Worm (Caenorhabditis elegans) whole organism, late embryonic: Measurements from ENCODE around the gene far-6.

Experiments used
- ama-1 ChIP-seq: fragments of 150-350 bp; optimal IDR thresholded peaks from 2 replicates; lab custom pipeline; 2014
- ceh-18 ChIP-seq: sonication (generic microtip); optimal IDR thresholded peaks from 2 replicates; lab custom pipeline; 2016; ENCODE audit warnings: missing genetic modification characterization, missing compliant biosample characterization
- ceh-19 ChIP-seq: fragments of 200-800 bp; sonication (Bioruptor generic); optimal IDR thresholded peaks from 2 replicates; lab custom pipeline; 2018; ENCODE audit warnings: mild to moderate bottlenecking, missing genetic modification characterization, missing compliant biosample characterization
- ceh-34 ChIP-seq: sonication (generic microtip); optimal IDR thresholded peaks from 2 replicates; lab custom pipeline; 2016; ENCODE audit warnings: mild to moderate bottlenecking, missing genetic modification characterization, missing compliant biosample characterization
- che-1 ChIP-seq: sonication (generic microtip); optimal IDR thresholded peaks from 2 replicates; lab custom pipeline; 2016; ENCODE audit warnings: mild to moderate bottlenecking, missing genetic modification characterization, missing compliant biosample characterization
- elt-2 ChIP-seq: sonication (generic microtip); optimal IDR thresholded peaks from 2 replicates; lab custom pipeline; 2016; ENCODE audit warnings: missing genetic modification reagents, missing genetic modification characterization, missing compliant biosample characterization
- fax-1 ChIP-seq: sonication (generic microtip); optimal IDR thresholded peaks from 2 replicates; lab custom pipeline; 2016; ENCODE audit warnings: missing genotype, missing genetic modification characterization, missing compliant biosample characterization
- fkh-10 ChIP-seq: fragments of 150-350 bp; optimal IDR thresholded peaks from 2 replicates; lab custom pipeline; 2014; ENCODE audit warnings: missing biosample characterization, missing genetic modification reagents, missing genetic modification characterization
- lin-11 ChIP-seq: fragments of 200-800 bp; sonication (Bioruptor generic); optimal IDR thresholded peaks from 2 replicates; lab custom pipeline; 2018; ENCODE audit warnings: mild to moderate bottlenecking, missing genetic modification characterization, missing compliant biosample characterization

- TF ChIP-seq ceh-19 (GFP tag; lab: Kevin White, UChicago) (no peak), fkh-10 (GFP tag; lab: Kevin White, UChicago) (no peak), fax-1 (tag; lab: Kevin White, UChicago) (no peak), lin-11 (tag; lab: Kevin White, UChicago) (no peak), ama-1 (lab: Kevin White, UChicago) (no peak), ceh-34 (no peak), che-1 (no peak), elt-2 (tag; lab: Kevin White, UChicago) (no peak), ceh-18 (tag; lab: Kevin White, UChicago) (no peak)
These were observed 41.1 kb downstream of the far-6 start, which contains the start of gene agt-1 for ce11 chrIV:13369120-13369842.
